Worm (Caenorhabditis elegans): Measurements from ENCODE around the gene F56C3.1.

- no peak for TF ChIP-seq snpc-4 (tag; optimal IDR thresholded peaks at IDR 0.05)
- no peak for TF ChIP-seq fkh-10 (GFP tag; optimal IDR thresholded peaks at IDR 0.05)
- TF ChIP-seq ama-1 (optimal IDR thresholded peaks at IDR 0.05): no peak
- TF ChIP-seq ztf-11 (tag; optimal IDR thresholded peaks at IDR 0.05): no peak
- TF ChIP-seq jun-1 (tag; optimal IDR thresholded peaks at IDR 0.05): no peak
- no peak for TF ChIP-seq aly-2 (tag; optimal IDR thresholded peaks at IDR 0.05)
- TF ChIP-seq lin-15B (tag; optimal IDR thresholded peaks at IDR 0.05): no peak
- TF ChIP-seq ceh-9 (tag; optimal IDR thresholded peaks at IDR 0.05): no peak
- peak; percentile 56 for TF ChIP-seq pqm-1 (tag; optimal IDR thresholded peaks at IDR 0.05)
- TF ChIP-seq nfya-1 (tag; optimal IDR thresholded peaks at IDR 0.05; ENCODE audit: insufficient read depth): no peak
- TF ChIP-seq daf-12 (tag; optimal IDR thresholded peaks at IDR 0.05): no peak
These were observed 49.3 kb upstream of the F56C3.1 start for ce11 chrX:1337834-1338233.
